Fruit fly (Drosophila melanogaster) whole organism, wandering third instar larva: ENCODE measurements around the gene PGAP1.

Experiments used
- Abd-B ChIP-seq: fragments of >200 bp; optimal IDR thresholded peaks from 2 replicates; lab custom pipeline; 2017; ENCODE audit warnings: missing biosample characterization, missing genetic modification characterization
- CG9705 ChIP-seq: fragments of 200-800 bp; sonication (Bioruptor generic); optimal IDR thresholded peaks from 2 replicates; lab custom pipeline; 2018; ENCODE audit warnings: missing biosample characterization, mild to moderate bottlenecking, missing genetic modification characterization
- Dfd ChIP-seq: fragments of >200 bp; optimal IDR thresholded peaks from 2 replicates; lab custom pipeline; 2017; ENCODE audit warnings: missing biosample characterization, missing genetic modification characterization
- N ChIP-seq: fragments of >200 bp; optimal IDR thresholded peaks from 2 replicates; lab custom pipeline; 2018; ENCODE audit warnings: missing biosample characterization, missing external identifiers, missing genetic modification characterization
- OdsH ChIP-seq: fragments of 200-800 bp; sonication (Bioruptor generic); optimal IDR thresholded peaks from 2 replicates; lab custom pipeline; 2016; ENCODE audit warnings: missing biosample characterization, mild to moderate bottlenecking, missing genetic modification characterization
- Rel ChIP-seq, 2 experiments: fragments of 200-800 bp; sonication (Bioruptor generic) in 1 of 2; optimal IDR thresholded peaks; 2 replicates in 1 of 2; 3 replicates in 1 of 2; lab custom pipeline; 2016 to 2019; ENCODE audit warnings: mild to moderate bottlenecking in 2 of 2, missing biosample characterization in 2 of 2, missing genetic modification characterization in 2 of 2, moderate library complexity in 1 of 2
- br ChIP-seq: fragments of 200-800 bp; sonication (Bioruptor generic); optimal IDR thresholded peaks from 2 replicates; lab custom pipeline; 2016; ENCODE audit warnings: missing biosample characterization, missing genetic modification characterization
- brk ChIP-seq: fragments of 200-800 bp; sonication (Bioruptor generic); optimal IDR thresholded peaks from 2 replicates; lab custom pipeline; 2016; ENCODE audit warnings: missing biosample characterization, mild to moderate bottlenecking, missing genetic modification characterization
- dsf ChIP-seq: sonication (Bioruptor generic); optimal IDR thresholded peaks from 2 replicates; lab custom pipeline; 2016; ENCODE audit warnings: missing biosample characterization, missing genetic modification characterization, borderline replicate concordance
- fru ChIP-seq: fragments of 200-800 bp; sonication (Bioruptor generic); optimal IDR thresholded peaks from 3 replicates; lab custom pipeline; 2016; ENCODE audit warnings: missing biosample characterization, mild to moderate bottlenecking, missing genetic modification characterization
- h ChIP-seq: fragments of 200-800 bp; sonication (Bioruptor generic); optimal IDR thresholded peaks from 3 replicates; lab custom pipeline; 2016; ENCODE audit warnings: missing biosample characterization, mild to moderate bottlenecking, missing genetic modification characterization
- lola ChIP-seq: fragments of >200 bp; optimal IDR thresholded peaks from 2 replicates; lab custom pipeline; 2017; ENCODE audit warnings: missing biosample characterization, missing genetic modification characterization
- sage ChIP-seq: fragments of 200-800 bp; sonication (Bioruptor generic); optimal IDR thresholded peaks from 2 replicates; lab custom pipeline; 2016; ENCODE audit warnings: missing biosample characterization, mild to moderate bottlenecking, missing genetic modification characterization
- usp ChIP-seq: fragments of >200 bp; optimal IDR thresholded peaks from 2 replicates; lab custom pipeline; 2017; ENCODE audit warnings: missing biosample characterization, missing genetic modification characterization

DNA sequence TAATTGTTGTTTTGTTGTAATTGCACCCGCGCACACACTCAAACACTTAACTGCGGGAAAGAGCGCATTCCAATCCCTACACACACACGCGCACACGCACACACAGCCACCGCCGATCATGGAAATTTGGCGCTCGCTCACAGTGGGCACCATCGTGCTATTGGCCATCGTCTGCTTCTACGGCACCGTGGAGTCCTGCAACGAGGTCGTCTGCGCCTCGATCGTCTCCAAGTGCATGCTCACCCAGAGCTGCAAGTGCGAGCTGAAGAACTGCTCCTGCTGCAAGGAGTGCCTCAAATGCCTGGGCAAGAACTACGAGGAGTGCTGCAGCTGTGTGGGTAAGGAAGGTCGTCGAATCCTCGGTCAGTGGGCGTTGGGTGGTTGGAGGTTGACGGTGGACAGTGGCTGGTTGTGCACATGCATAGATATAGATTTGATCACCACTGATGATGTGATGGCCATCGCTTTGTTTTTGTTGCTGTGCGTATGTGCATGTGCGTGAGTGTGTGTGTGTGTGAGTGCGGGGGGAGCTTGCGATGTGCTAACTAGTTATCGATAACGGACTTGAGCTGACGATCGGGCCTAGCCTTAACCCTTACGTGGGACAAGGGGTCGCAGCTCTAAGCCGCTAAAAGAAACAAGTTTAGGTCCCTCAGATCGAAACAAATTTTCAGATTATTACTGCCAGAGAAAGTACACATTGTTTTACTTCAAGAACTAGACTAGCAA is 1.5 kb upstream of the PGAP1 start:
- TF ChIP-seq Dfd (GFP tag; lab: Kevin White, UChicago) (no peak), sage (GFP tag; lab: Kevin White, UChicago) (no peak), br (GFP tag; lab: Kevin White, UChicago) (no peak), fru (GFP tag; lab: Kevin White, UChicago) (no peak), dsf (GFP tag; lab: Kevin White, UChicago) (no peak), h (GFP tag; lab: Kevin White, UChicago) (no peak), lola (GFP tag; lab: Kevin White, UChicago) (no peak), OdsH (GFP tag; lab: Kevin White, UChicago) (no peak), Abd-B (no peak), Rel (GFP tag; optimal IDR thresholded peaks at IDR 0.05; lab: Kevin White, UChicago) (no peak), Rel (tag; optimal IDR thresholded peaks at IDR 0.05; lab: Kevin White, UChicago) (no peak), N (GFP tag; lab: Kevin White, UChicago) (no peak), brk (no peak), usp (GFP tag; lab: Kevin White, UChicago) (no peak), CG9705 (GFP tag; lab: Kevin White, UChicago) (no peak)
